Fruit fly (Drosophila melanogaster) whole organism, embryonic: Measurements from ENCODE around the gene CG32647.

ENCODE experiments used
- Atf-2 ChIP-seq: fragments of 200-800 bp; sonication (Bioruptor generic); optimal IDR thresholded peaks from 2 replicates; lab custom pipeline; 2016; ENCODE audit warnings: missing biosample characterization, missing genetic modification characterization
- CG11093 ChIP-seq: fragments of 200-800 bp; sonication (Bioruptor generic); IDR thresholded peaks from 3 replicates; pipeline ENCODE4 v1.3.6; 2022; ENCODE audit warnings: missing biosample characterization, missing genetic modification characterization
- CG11504 ChIP-seq: fragments of 200-800 bp; sonication (Bioruptor generic); optimal IDR thresholded peaks from 3 replicates; lab custom pipeline; 2019; ENCODE audit warnings: missing biosample characterization, mild to moderate bottlenecking, missing genetic modification characterization, moderate library complexity
- CG14860 ChIP-seq: fragments of 200-800 bp; sonication (Bioruptor generic); IDR thresholded peaks from 3 replicates; pipeline ENCODE4 v1.3.6; 2022; ENCODE audit warnings: missing biosample characterization, missing genetic modification characterization; ENCODE audit not compliant: partially characterized antibody
- CG15269 ChIP-seq: fragments of 200-800 bp; sonication (Bioruptor generic); optimal IDR thresholded peaks from 2 replicates; lab custom pipeline; 2018; ENCODE audit warnings: missing biosample characterization, mild to moderate bottlenecking, missing genetic modification characterization, moderate library complexity
- CG16779 ChIP-seq: fragments of 200-800 bp; sonication (Bioruptor generic); IDR thresholded peaks from 2 replicates; pipeline ENCODE4 v1.3.6; 2022; ENCODE audit warnings: missing biosample characterization, missing genetic modification characterization
- CG18599 ChIP-seq: fragments of 200-800 bp; sonication (Bioruptor generic); optimal IDR thresholded peaks from 3 replicates; lab custom pipeline; 2017; ENCODE audit warnings: missing biosample characterization, missing genetic modification characterization, mild to moderate bottlenecking, moderate library complexity, missing genetic modification reagents
- CG2678 ChIP-seq: fragments of 200-800 bp; sonication (Bioruptor generic); optimal IDR thresholded peaks from 3 replicates; lab custom pipeline; 2019; ENCODE audit warnings: missing biosample characterization, mild to moderate bottlenecking, missing genetic modification characterization, moderate library complexity
- CG2712 ChIP-seq: fragments of 200-800 bp; optimal IDR thresholded peaks from 3 replicates; lab custom pipeline; 2019; ENCODE audit warnings: missing biosample characterization, mild to moderate bottlenecking, missing genetic modification characterization, moderate library complexity
- CG31441 ChIP-seq: fragments of 200-800 bp; sonication (Bioruptor generic); IDR thresholded peaks from 2 replicates; pipeline ENCODE4 v1.3.6; 2022; ENCODE audit warnings: missing biosample characterization, missing genetic modification characterization
- CG32772 ChIP-seq: fragments of 200-800 bp; sonication (Bioruptor generic); IDR thresholded peaks from 2 replicates; pipeline ENCODE4 v1.3.6; 2022; ENCODE audit warnings: missing biosample characterization, missing genetic modification characterization
- CG3281 ChIP-seq: fragments of 200-800 bp; sonication (Bioruptor generic); optimal IDR thresholded peaks from 3 replicates; lab custom pipeline; 2017; ENCODE audit warnings: missing biosample characterization, mild to moderate bottlenecking, missing genetic modification characterization
- CG3995 ChIP-seq: fragments of 200-800 bp; sonication (Bioruptor generic); optimal IDR thresholded peaks from 3 replicates; lab custom pipeline; 2016; ENCODE audit warnings: missing biosample characterization, missing genetic modification characterization
- CG4730 ChIP-seq: fragments of 200-800 bp; sonication (Bioruptor generic); IDR thresholded peaks from 2 replicates; pipeline ENCODE4 v1.3.6; 2022; ENCODE audit warnings: missing biosample characterization, missing genetic modification characterization
- CG6689 ChIP-seq: fragments of 200-800 bp; sonication (Bioruptor generic); IDR thresholded peaks from 2 replicates; pipeline ENCODE4 v1.3.6; 2022; ENCODE audit warnings: missing biosample characterization, missing genetic modification characterization
- CG8924 ChIP-seq: fragments of 200-800 bp; optimal IDR thresholded peaks from 3 replicates; lab custom pipeline; 2019; ENCODE audit warnings: missing biosample characterization, mild to moderate bottlenecking, missing genetic modification characterization, moderate library complexity
- Doc2 ChIP-seq: fragments of 200-800 bp; sonication (Bioruptor generic); IDR thresholded peaks from 2 replicates; pipeline ENCODE4 v1.3.6; 2022; ENCODE audit warnings: missing biosample characterization, missing genetic modification characterization
- Dp ChIP-seq: fragments of 200-800 bp; sonication (Bioruptor generic); optimal IDR thresholded peaks from 2 replicates; lab custom pipeline; 2018; ENCODE audit warnings: missing biosample characterization, mild to moderate bottlenecking, missing genetic modification characterization, moderate library complexity
- Drgx ChIP-seq: fragments of 200-800 bp; sonication (Bioruptor generic); IDR thresholded peaks from 2 replicates; pipeline ENCODE4 v1.3.6; 2022; ENCODE audit warnings: missing biosample characterization, missing genetic modification characterization
- E2f2 ChIP-seq: fragments of 200-800 bp; sonication (Bioruptor generic); IDR thresholded peaks from 2 replicates; pipeline ENCODE4 v1.3.6; 2022; ENCODE audit warnings: missing biosample characterization, missing genetic modification characterization
- ERR ChIP-seq: fragments of 200-800 bp; sonication (Bioruptor generic); optimal IDR thresholded peaks from 2 replicates; lab custom pipeline; 2016; ENCODE audit warnings: missing biosample characterization, missing genetic modification characterization
- Fer3 ChIP-seq: fragments of 200-800 bp; sonication (Bioruptor generic); optimal IDR thresholded peaks from 2 replicates; lab custom pipeline; 2018; ENCODE audit warnings: missing biosample characterization, mild to moderate bottlenecking, missing genetic modification characterization, moderate library complexity
- Gsc ChIP-seq: fragments of 200-800 bp; sonication (Bioruptor generic); IDR thresholded peaks from 2 replicates; pipeline ENCODE4 v1.3.6; 2022; ENCODE audit warnings: missing biosample characterization, missing genetic modification characterization
- Gug ChIP-seq: fragments of 200-800 bp; sonication (Bioruptor generic); IDR thresholded peaks from 4 replicates; pipeline ENCODE4 v1.3.6; 2022; ENCODE audit warnings: missing biosample characterization, missing genetic modification characterization
- Hmx ChIP-seq: fragments of 200-800 bp; sonication (Bioruptor generic); optimal IDR thresholded peaks from 2 replicates; lab custom pipeline; 2016; ENCODE audit warnings: missing biosample characterization, missing genetic modification characterization
- Hr51 ChIP-seq, 2 experiments: fragments of 200-800 bp; sonication (Bioruptor generic); optimal IDR thresholded peaks; 2 replicates in 1 of 2; 3 replicates in 1 of 2; lab custom pipeline; 2016 to 2018; ENCODE audit warnings: missing biosample characterization in 2 of 2, missing genetic modification characterization in 2 of 2, mild to moderate bottlenecking in 1 of 2, moderate library complexity in 1 of 2
- Mad ChIP-seq: fragments of 200-800 bp; sonication (Bioruptor generic); optimal IDR thresholded peaks from 2 replicates; lab custom pipeline; 2016; ENCODE audit warnings: missing biosample characterization, missing genetic modification characterization
- Med ChIP-seq: fragments of 200-800 bp; sonication (Bioruptor generic); peaks from one replicate; lab custom pipeline; 2016; ENCODE audit warnings: missing biosample characterization, missing genetic modification characterization, mild to moderate bottlenecking, inconsistent platforms, moderate library complexity
- Myb ChIP-seq: fragments of 200-800 bp; sonication (Bioruptor generic); optimal IDR thresholded peaks from 2 replicates; lab custom pipeline; 2016; ENCODE audit warnings: missing biosample characterization, missing genetic modification characterization
- NC2α ChIP-seq: fragments of 200-800 bp; sonication (Bioruptor generic); optimal IDR thresholded peaks from 2 replicates; lab custom pipeline; 2016; ENCODE audit warnings: missing biosample characterization, missing genetic modification characterization
- Opbp ChIP-seq: fragments of 200-800 bp; sonication (Bioruptor generic); IDR thresholded peaks from 3 replicates; pipeline ENCODE4 v1.3.6; 2022; ENCODE audit warnings: missing biosample characterization, missing genetic modification characterization; ENCODE audit not compliant: partially characterized antibody
- Scr ChIP-seq: fragments of 200-800 bp; sonication (Bioruptor generic); IDR thresholded peaks from 2 replicates; pipeline ENCODE4 v1.3.6; 2022; ENCODE audit warnings: missing biosample characterization, missing genetic modification characterization; ENCODE audit not compliant: partially characterized antibody
- Sox100B ChIP-seq: fragments of 200-800 bp; sonication (Bioruptor generic); optimal IDR thresholded peaks from 3 replicates; lab custom pipeline; 2018; ENCODE audit warnings: missing biosample characterization, mild to moderate bottlenecking, missing genetic modification characterization
- Ssrp ChIP-seq: fragments of 200-800 bp; sonication (Bioruptor generic); optimal IDR thresholded peaks from 2 replicates; lab custom pipeline; 2018; ENCODE audit warnings: missing biosample characterization, mild to moderate bottlenecking, missing genetic modification characterization, moderate library complexity
- Trl ChIP-seq, 3 experiments: fragments of >200 bp in 2 of 3; fragments of 200-800 bp in 1 of 3; sonication (Bioruptor generic) in 1 of 3; optimal IDR thresholded peaks; 2 replicates in 1 of 3; 3 replicates in 2 of 3; lab custom pipeline; 2016 to 2017; ENCODE audit warnings: missing biosample characterization in 1 of 3, missing genetic modification characterization in 1 of 3
- bab2 ChIP-seq: fragments of 200-800 bp; sonication (Bioruptor generic); optimal IDR thresholded peaks from 2 replicates; lab custom pipeline; 2016; ENCODE audit warnings: missing biosample characterization, missing genetic modification characterization
- chm ChIP-seq: fragments of 200-800 bp; sonication (Bioruptor generic); IDR thresholded peaks from 2 replicates; pipeline ENCODE4 v1.3.6; 2022; ENCODE audit warnings: missing biosample characterization, missing genetic modification characterization
- fd96Cb ChIP-seq: fragments of 200-800 bp; sonication (Bioruptor generic); optimal IDR thresholded peaks from 2 replicates; lab custom pipeline; 2018; ENCODE audit warnings: missing biosample characterization, mild to moderate bottlenecking, missing genetic modification characterization, moderate library complexity
- fu2 ChIP-seq: fragments of 200-800 bp; sonication (Bioruptor generic); optimal IDR thresholded peaks from 2 replicates; lab custom pipeline; 2016; ENCODE audit warnings: missing biosample characterization, missing genetic modification characterization
- gem ChIP-seq: fragments of 200-800 bp; sonication (Bioruptor generic); optimal IDR thresholded peaks from 2 replicates; lab custom pipeline; 2019; ENCODE audit warnings: missing biosample characterization, mild to moderate bottlenecking, missing genetic modification characterization, moderate library complexity
- grau ChIP-seq: fragments of 200-800 bp; optimal IDR thresholded peaks from 3 replicates; lab custom pipeline; 2019; ENCODE audit warnings: missing biosample characterization, mild to moderate bottlenecking, missing genetic modification characterization, moderate library complexity
- grn ChIP-seq: fragments of 200-800 bp; sonication (Bioruptor generic); optimal IDR thresholded peaks from 3 replicates; lab custom pipeline; 2017; ENCODE audit warnings: missing biosample characterization, missing genetic modification characterization
- ken ChIP-seq: fragments of 200-800 bp; sonication (Bioruptor generic); IDR thresholded peaks from 3 replicates; pipeline ENCODE4 v1.3.6; 2022; ENCODE audit warnings: missing biosample characterization, missing genetic modification characterization
- lmd ChIP-seq: fragments of 200-800 bp; sonication (Bioruptor generic); IDR thresholded peaks from 2 replicates; pipeline ENCODE4 v1.3.6; 2022; ENCODE audit warnings: missing biosample characterization, missing genetic modification characterization
- nerfin-1 ChIP-seq: fragments of 200-800 bp; sonication (Bioruptor generic); optimal IDR thresholded peaks from 3 replicates; lab custom pipeline; 2019; ENCODE audit warnings: missing biosample characterization, mild to moderate bottlenecking, missing genetic modification characterization, moderate library complexity
- pb ChIP-seq: fragments of 200-800 bp; sonication (Bioruptor generic); optimal IDR thresholded peaks from 3 replicates; lab custom pipeline; 2016; ENCODE audit warnings: missing biosample characterization, missing genetic modification characterization
- sens ChIP-seq: fragments of 200-800 bp; sonication (Bioruptor generic); peaks from one replicate; lab custom pipeline; 2016; ENCODE audit warnings: missing biosample characterization, missing genetic modification characterization
- tap ChIP-seq: fragments of 200-800 bp; optimal IDR thresholded peaks from 3 replicates; lab custom pipeline; 2019; ENCODE audit warnings: missing biosample characterization, mild to moderate bottlenecking, missing genetic modification characterization, moderate library complexity
- tll ChIP-seq, 2 experiments: fragments of 200-800 bp in 1 of 2; fragments of >200 bp in 1 of 2; sonication (Bioruptor generic) in 1 of 2; optimal IDR thresholded peaks; 2 replicates each; lab custom pipeline; 2017 to 2019; ENCODE audit warnings: missing biosample characterization in 2 of 2, missing genetic modification characterization in 2 of 2, mild to moderate bottlenecking in 1 of 2, moderate library complexity in 1 of 2
- unc-4 ChIP-seq: fragments of 200-800 bp; sonication (Bioruptor generic); IDR thresholded peaks from 2 replicates; pipeline ENCODE4 v1.3.6; 2022; ENCODE audit warnings: missing biosample characterization, missing genetic modification characterization; ENCODE audit not compliant: partially characterized antibody

The CG32647 gene

dm6 chrX:12765736-12766135 lies 19.0 kb downstream of the CG32647 start:
- TF ChIP-seq grau = no peak
- no peak for TF ChIP-seq grn (GFP tag; lab: Kevin White, UChicago)
- peak; percentile 29 for TF ChIP-seq sens
- TF ChIP-seq CG2678 (tag; lab: Kevin White, UChicago) = peak; percentile 8
- peak; percentile 54 for TF ChIP-seq CG18599 (GFP tag; lab: Kevin White, UChicago)
- TF ChIP-seq chm (GFP tag; lab: Robert Waterston, UW) = no peak
- TF ChIP-seq CG16779 (GFP tag; lab: Robert Waterston, UW) = no peak
- peak; percentile 26 for TF ChIP-seq CG8924 (tag; lab: Kevin White, UChicago)
- peak; percentile 31 for TF ChIP-seq tap
- TF ChIP-seq CG11504 (tag; lab: Kevin White, UChicago) = peak; percentile 5
- no peak for TF ChIP-seq CG32772 (GFP tag; lab: Robert Waterston, UW)
- TF ChIP-seq fd96Cb = no peak
- peak in 1 of 2 experiments; percentile 27 for TF ChIP-seq Trl (optimal IDR thresholded peaks at IDR 0.05; lab: Kevin White, UChicago)
- no peak for TF ChIP-seq Trl (GFP tag; optimal IDR thresholded peaks at IDR 0.05; lab: Kevin White, UChicago)
- TF ChIP-seq Med (GFP tag; lab: Kevin White, UChicago) = peak; percentile 28
- no peak for TF ChIP-seq Ssrp (tag; lab: Kevin White, UChicago)
- TF ChIP-seq CG3281 (GFP tag; lab: Kevin White, UChicago) = peak; percentile 12
- no peak for TF ChIP-seq Gsc (GFP tag; lab: Robert Waterston, UW)
- peak; percentile 14 for TF ChIP-seq gem (tag; lab: Kevin White, UChicago)

- TF ChIP-seq Dp (GFP tag; lab: Kevin White, UChicago) = peak; percentile 27
- no peak for TF ChIP-seq Hr51 (GFP tag; optimal IDR thresholded peaks at IDR 0.05; lab: Kevin White, UChicago)
- TF ChIP-seq pb = no peak
- no peak for TF ChIP-seq ken (GFP tag; lab: Robert Waterston, UW)
- no peak for TF ChIP-seq Doc2 (GFP tag; lab: Robert Waterston, UW)
- no peak for TF ChIP-seq Sox100B (GFP tag; lab: Kevin White, UChicago)
- TF ChIP-seq CG15269 (tag; lab: Kevin White, UChicago) = no peak
- TF ChIP-seq CG4730 (GFP tag; lab: Robert Waterston, UW) = no peak
- TF ChIP-seq chm (GFP tag; lab: Robert Waterston, UW) = no peak
- no peak for TF ChIP-seq CG2678 (tag; lab: Kevin White, UChicago)
- TF ChIP-seq bab2 = no peak
- no peak for TF ChIP-seq fu2 (GFP tag; lab: Kevin White, UChicago)
- TF ChIP-seq unc-4 (GFP tag; lab: Robert Waterston, UW) = peak; percentile 80
- TF ChIP-seq Fer3 (tag; lab: Kevin White, UChicago) = no peak
- TF ChIP-seq Drgx (GFP tag; lab: Robert Waterston, UW) = no peak
- no peak for TF ChIP-seq CG11093 (GFP tag; lab: Robert Waterston, UW)
- TF ChIP-seq CG31441 (GFP tag; lab: Robert Waterston, UW) = no peak
- peak; percentile 84 for TF ChIP-seq Opbp
- TF ChIP-seq Myb = peak; percentile 74
- peak; percentile 34 for TF ChIP-seq E2f2
- no peak for TF ChIP-seq tll (GFP tag; optimal IDR thresholded peaks at IDR 0.05; lab: Kevin White, UChicago)
- TF ChIP-seq Scr (GFP tag; lab: Robert Waterston, UW) = peak; percentile 79
- TF ChIP-seq Atf-2 (GFP tag; lab: Kevin White, UChicago) = no peak
- TF ChIP-seq lmd (GFP tag; lab: Robert Waterston, UW) = no peak
- TF ChIP-seq Hmx = no peak
- TF ChIP-seq ERR (GFP tag; lab: Kevin White, UChicago) = no peak
- no peak for TF ChIP-seq nerfin-1 (tag; lab: Kevin White, UChicago)
- no peak for TF ChIP-seq Mad
- TF ChIP-seq CG14860 (GFP tag; lab: Robert Waterston, UW) = peak; percentile 70
- TF ChIP-seq Gug (GFP tag; lab: Robert Waterston, UW) = no peak
- no peak for TF ChIP-seq NC2α
- no peak for TF ChIP-seq CG3995
- no peak for TF ChIP-seq CG6689 (GFP tag; lab: Robert Waterston, UW)
- TF ChIP-seq CG2712 (tag; lab: Kevin White, UChicago) = no peak
These were observed 19.7 kb downstream of the CG32647 start, which contains the start of gene Agpat1 for dm6 chrX:12765076-12765475. TSS of gene Agpat1 (plus strand) at chrX:12765266.
